Fruit fly (Drosophila melanogaster) whole organism: ENCODE results near the gene CG34124.

Source experiments
- Dll ChIP-seq: fragments of >200 bp; optimal IDR thresholded peaks from 2 replicates; lab custom pipeline; 2017
- EcR ChIP-seq, 2 experiments: fragments of >200 bp; optimal IDR thresholded peaks; 2 replicates each; lab custom pipeline; 2017; ENCODE audit warnings: missing biosample characterization in 2 of 2, missing genetic modification characterization in 2 of 2, missing genetic modification reagents in 2 of 2
- pan ChIP-seq: fragments of >200 bp; optimal IDR thresholded peaks from 2 replicates; lab custom pipeline; 2017
- psq ChIP-seq: fragments of >200 bp; optimal IDR thresholded peaks from 2 replicates; lab custom pipeline; 2017

DNA sequence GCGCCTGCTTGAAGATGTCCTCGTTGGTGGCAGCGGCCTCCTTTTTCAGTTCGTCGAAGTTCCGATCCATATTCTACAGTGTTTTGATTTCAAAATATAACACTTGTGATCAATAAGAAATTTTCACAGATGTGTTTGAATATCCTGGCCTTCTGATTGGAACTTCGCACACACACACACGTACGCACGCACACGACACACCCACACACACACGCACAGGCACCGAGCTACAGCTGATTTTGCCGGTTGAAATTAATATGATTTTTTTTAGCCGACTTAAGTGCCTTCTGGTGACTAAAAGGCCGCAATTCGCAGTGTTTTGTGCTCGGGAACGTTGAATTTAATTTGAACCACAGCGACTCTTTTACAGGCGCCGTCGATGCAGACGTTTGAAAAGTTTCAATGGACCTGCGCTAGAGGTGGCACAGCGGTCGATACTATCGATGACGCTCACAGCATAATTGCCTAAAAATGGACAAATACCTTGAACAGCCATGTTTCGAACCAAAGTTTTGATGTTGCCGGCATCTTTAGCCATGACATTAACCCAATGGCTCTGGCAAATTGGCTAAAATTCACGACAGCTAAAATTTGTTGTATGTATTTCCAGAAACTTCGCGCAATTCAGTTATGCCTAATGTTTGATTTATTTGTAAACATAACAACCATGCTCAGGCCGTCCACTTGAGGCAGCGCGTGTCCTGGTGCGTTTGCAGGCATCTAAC, 51.3 kb downstream of the CG34124 start, which contains the start of gene Rtnl1:
- TF ChIP-seq pan (no peak), Dll (lab: Kevin White, UChicago) (no peak), psq (lab: Kevin White, UChicago) (no peak), EcR (GFP tag; optimal IDR thresholded peaks at IDR 0.05; lab: Kevin White, UChicago) (no peak)
